Worm (Caenorhabditis elegans) whole organism, L3 larva: ENCODE measurements around the gene Y53C12B.7.

Experiments used
- ZK546.5 ChIP-seq: sonication (generic microtip); optimal IDR thresholded peaks from 2 replicates; lab custom pipeline; 2017; ENCODE audit warnings: missing biosample characterization, missing genetic modification characterization
- ama-1 ChIP-seq: fragments of 150-350 bp; optimal IDR thresholded peaks from 2 replicates; lab custom pipeline; 2018
- ceh-82 ChIP-seq: fragments of 150-350 bp; optimal IDR thresholded peaks from 2 replicates; lab custom pipeline; 2014; ENCODE audit warnings: missing biosample characterization, missing genetic modification characterization
- egl-27 ChIP-seq: sonication (generic microtip); optimal IDR thresholded peaks from 4 replicates; lab custom pipeline; 2017; ENCODE audit warnings: missing biosample characterization, missing genetic modification reagents, missing genetic modification characterization
- elt-3 ChIP-seq, 3 experiments: fragments of 150-350 bp in 1 of 3; sonication (generic microtip) in 2 of 3; optimal IDR thresholded peaks; 2 replicates in 2 of 3; 4 replicates in 1 of 3; lab custom pipeline; 2014 to 2017; ENCODE audit warnings: missing biosample characterization in 3 of 3, missing genetic modification characterization in 3 of 3
- nhr-23 ChIP-seq: fragments of 150-350 bp; optimal IDR thresholded peaks from 2 replicates; lab custom pipeline; 2014; ENCODE audit warnings: missing biosample characterization, missing genetic modification reagents, missing genetic modification characterization
- nhr-77 ChIP-seq: fragments of 150-350 bp; optimal IDR thresholded peaks from 2 replicates; lab custom pipeline; 2014; ENCODE audit warnings: missing biosample characterization, missing genetic modification characterization
- unc-39 ChIP-seq: sonication (generic microtip); optimal IDR thresholded peaks from 4 replicates; lab custom pipeline; 2017; ENCODE audit warnings: missing biosample characterization, missing genetic modification characterization
- unc-62 ChIP-seq: fragments of 150-350 bp; sonication (generic microtip); optimal IDR thresholded peaks from 4 replicates; lab custom pipeline; 2014; ENCODE audit warnings: missing biosample characterization, missing genetic modification reagents, missing genetic modification characterization

ce11 chrII:9717904-9718303 is 35.1 kb downstream of the Y53C12B.7 start, which contains the start of gene Y53C12A.6:
- TF ChIP-seq unc-39 (tag; lab: Kevin White, UChicago) (no peak), ama-1 (lab: Kevin White, UChicago) (no peak), unc-62 (no peak), elt-3 (tag; optimal IDR thresholded peaks at IDR 0.05; lab: Kevin White, UChicago) (no peak), ZK546.5 (tag; lab: Kevin White, UChicago) (no peak), ceh-82 (tag; lab: Kevin White, UChicago) (no peak), egl-27 (tag; lab: Kevin White, UChicago) (no peak), nhr-77 (tag; lab: Kevin White, UChicago) (no peak), nhr-23 (tag; lab: Kevin White, UChicago) (no peak)
